Fruit fly (Drosophila melanogaster): Measurements from ENCODE around the gene Xpac.

Xpac gene

DNA sequence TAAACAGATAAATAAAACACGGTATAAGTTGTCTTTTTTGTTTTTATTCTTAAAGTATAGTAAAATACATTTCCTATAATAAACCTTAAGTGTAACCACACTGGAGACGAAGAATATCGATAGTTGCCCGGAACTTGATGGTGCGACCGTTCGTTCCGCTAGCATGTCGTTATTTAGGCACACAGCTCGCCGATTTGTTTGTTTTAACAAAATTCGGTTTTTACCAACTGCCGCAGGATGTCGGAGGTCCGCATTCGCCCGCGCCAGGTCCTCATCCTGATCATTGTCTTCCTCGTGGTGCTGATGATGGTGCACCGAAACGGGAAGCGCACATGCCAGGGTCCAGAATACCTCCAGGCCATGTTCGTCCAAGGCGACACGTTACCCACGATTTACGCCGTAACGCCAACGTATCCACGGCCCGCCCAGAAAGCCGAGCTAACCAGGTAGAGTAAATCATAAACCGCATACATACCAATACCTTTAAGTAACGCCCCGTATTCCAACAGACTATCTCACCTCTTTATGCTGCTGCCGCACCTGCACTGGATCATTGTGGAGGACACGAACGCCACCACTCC is 27.1 kb upstream of the Xpac start, which contains the start of gene GlcAT-I (continued):
- TF ChIP-seq CG6854 (GFP tag; optimal IDR thresholded peaks at IDR 0.05): no peak
- TF ChIP-seq HmgD (GFP tag; optimal IDR thresholded peaks at IDR 0.05): no peak
- no peak for TF ChIP-seq gro (GFP tag; optimal IDR thresholded peaks at IDR 0.05)
- no peak for TF ChIP-seq cwo (GFP tag; optimal IDR thresholded peaks at IDR 0.05)
- TF ChIP-seq GATAe (GFP tag; conservative IDR thresholded peaks at IDR 0.05): no peak
- TF ChIP-seq gsb-n (tag; optimal IDR thresholded peaks at IDR 0.05): no peak
- peak; percentile 99 for TF ChIP-seq CG14710 (tag; optimal IDR thresholded peaks at IDR 0.05)
- TF ChIP-seq cas (GFP tag; IDR thresholded peaks at IDR 0.05): no peak
- no peak for TF ChIP-seq Usf (GFP tag; optimal IDR thresholded peaks at IDR 0.05)
- peak; percentile 17; the same call in 1 of the 2 replicates for TF ChIP-seq CG42726 (GFP tag; IDR thresholded peaks at IDR 0.05; ENCODE audit: partially characterized antibody)
- TF ChIP-seq CG8765 (GFP tag; IDR thresholded peaks at IDR 0.05): no peak
- no peak for TF ChIP-seq CG15073 (GFP tag; optimal IDR thresholded peaks at IDR 0.05)
- no peak for TF ChIP-seq CG7556 (GFP tag; optimal IDR thresholded peaks at IDR 0.05)
- TF ChIP-seq sqz (GFP tag; optimal IDR thresholded peaks at IDR 0.05): no peak
- no peak for TF ChIP-seq dimm (GFP tag; IDR thresholded peaks at IDR 0.05)
- no peak for TF ChIP-seq sob (GFP tag; IDR thresholded peaks at IDR 0.05)
- no peak for TF ChIP-seq CG7745 (tag; optimal IDR thresholded peaks at IDR 0.05)
- TF ChIP-seq slou (GFP tag; optimal IDR thresholded peaks at IDR 0.05): no peak
- TF ChIP-seq Stat92E (GFP tag; optimal IDR thresholded peaks at IDR 0.05): no peak
- TF ChIP-seq amos (GFP tag; IDR thresholded peaks at IDR 0.05; ENCODE audit: partially characterized antibody): peak; percentile 62
- no peak for TF ChIP-seq CG9876 (GFP tag; optimal IDR thresholded peaks at IDR 0.05)
- peak; percentile 61 for TF ChIP-seq Scr (GFP tag; IDR thresholded peaks at IDR 0.05; ENCODE audit: partially characterized antibody)
- no peak for TF ChIP-seq Hr39 (optimal IDR thresholded peaks at IDR 0.05)
- TF ChIP-seq Ssrp (tag; optimal IDR thresholded peaks at IDR 0.05): no peak
- TF ChIP-seq CG18619 (GFP tag; optimal IDR thresholded peaks at IDR 0.05): no peak
- no peak for TF ChIP-seq fru (optimal IDR thresholded peaks at IDR 0.05)
- no peak for TF ChIP-seq lov (optimal IDR thresholded peaks at IDR 0.05)
- TF ChIP-seq lov (GFP tag; IDR thresholded peaks at IDR 0.05): no peak
- peak; percentile 60 for TF ChIP-seq unc-4 (GFP tag; IDR thresholded peaks at IDR 0.05; ENCODE audit: partially characterized antibody)
- TF ChIP-seq Lim3 (GFP tag; IDR thresholded peaks at IDR 0.05): no peak
- no peak for TF ChIP-seq gsb (GFP tag; IDR thresholded peaks at IDR 0.05)
- no peak for TF ChIP-seq ranshi (GFP tag; IDR thresholded peaks at IDR 0.05)
- TF ChIP-seq CG12391 (tag; optimal IDR thresholded peaks at IDR 0.05): no peak
- TF ChIP-seq CoRest (tag; optimal IDR thresholded peaks at IDR 0.05): no peak
- peak; percentile 62 for TF ChIP-seq pzg (GFP tag; optimal IDR thresholded peaks at IDR 0.05)
- TF ChIP-seq pfk (GFP tag; optimal IDR thresholded peaks at IDR 0.05): no peak
- no peak for TF ChIP-seq CG1792 (GFP tag; optimal IDR thresholded peaks at IDR 0.05)
- TF ChIP-seq CG4424 (GFP tag; optimal IDR thresholded peaks at IDR 0.05): no peak
- no peak for TF ChIP-seq dysf (GFP tag; IDR thresholded peaks at IDR 0.05)
- no peak for TF ChIP-seq CG6689 (GFP tag; IDR thresholded peaks at IDR 0.05)
- TF ChIP-seq mam (GFP tag; optimal IDR thresholded peaks at IDR 0.05): no peak
- TF ChIP-seq CG13296 (GFP tag; optimal IDR thresholded peaks at IDR 0.05): no peak

DNA sequence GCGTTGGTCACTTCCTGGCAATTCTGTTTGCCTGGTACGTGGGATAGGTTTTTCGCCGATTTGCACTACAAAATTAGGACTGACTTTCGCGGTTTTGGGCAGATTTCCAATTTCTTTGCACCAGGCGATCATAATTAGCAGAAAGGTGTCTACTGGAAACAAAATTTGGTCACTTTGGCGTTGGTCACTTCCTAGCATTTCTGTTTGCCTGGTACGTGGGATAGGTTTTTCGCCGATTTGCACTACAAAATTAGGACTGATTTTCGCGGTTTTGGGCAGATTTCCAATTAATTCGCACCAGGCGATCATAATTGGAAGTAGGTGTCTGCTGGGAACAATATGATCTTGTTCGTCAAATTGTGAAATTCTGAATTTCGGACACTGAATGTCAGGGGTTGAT is 26.6 kb upstream of the Xpac start:
- peak; percentile 91 for TF ChIP-seq CG31224 (GFP tag; IDR thresholded peaks at IDR 0.05)

All from whole organism, embryonic.